Comparison of ENCODE assay signal across 6 worm cellular contexts in the genomic region with DNA sequence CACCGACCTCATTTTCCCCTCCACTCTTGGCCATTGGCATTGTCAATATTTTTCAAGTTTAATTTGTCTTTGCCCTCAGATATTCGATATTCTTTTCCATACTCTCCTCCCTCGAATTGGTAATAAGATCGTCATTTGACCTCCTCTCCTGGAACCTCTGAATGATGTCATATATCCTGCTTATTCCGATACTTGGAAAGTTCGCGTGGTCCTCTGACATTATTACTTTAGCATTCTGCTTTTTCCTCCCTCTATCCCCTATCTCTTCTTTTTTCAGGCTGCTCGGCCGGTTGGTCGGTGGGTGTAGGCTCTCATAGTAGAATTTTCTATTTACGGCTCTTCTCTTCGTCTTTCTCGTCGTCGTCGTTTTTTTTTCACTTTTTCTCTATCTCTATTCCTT.
TF ChIP-seq lines count a peak whose summit lies in the region.

No protein-coding gene starts in this region.

TF ChIP-seq in whole organism, L1 larva, 84 proteins besides CTCF, POLR2A, EP300 and RAD21 (continues in another document):
- peak; percentile 64 for TF ChIP-seq fkh-8 (tag; optimal IDR thresholded peaks at IDR 0.05; lab: Kevin White, UChicago)
- no peak for TF ChIP-seq mef-2 (tag; optimal IDR thresholded peaks at IDR 0.05; lab: Kevin White, UChicago)
- TF ChIP-seq lin-14 (GFP tag; optimal IDR thresholded peaks at IDR 0.05; lab: Kevin White, UChicago) = peak; percentile 85
- TF ChIP-seq tbx-2 (tag; optimal IDR thresholded peaks at IDR 0.05; lab: Kevin White, UChicago) = peak; percentile 54
- TF ChIP-seq egl-13 (tag; optimal IDR thresholded peaks at IDR 0.05; lab: Kevin White, UChicago) = peak; percentile 83
- TF ChIP-seq C04F5.9 (tag; optimal IDR thresholded peaks at IDR 0.05; lab: Kevin White, UChicago) = no peak
- no peak for TF ChIP-seq ceh-88 (GFP tag; IDR thresholded peaks at IDR 0.05; lab: Robert Waterston, UW)
- no peak for TF ChIP-seq snu-23 (GFP tag; optimal IDR thresholded peaks at IDR 0.05; lab: Kevin White, UChicago)
- TF ChIP-seq lin-15B (tag; optimal IDR thresholded peaks at IDR 0.05; lab: Kevin White, UChicago) = no peak
- TF ChIP-seq dsc-1 (tag; optimal IDR thresholded peaks at IDR 0.05; lab: Kevin White, UChicago) = peak; percentile 5
- TF ChIP-seq elt-3 (tag; optimal IDR thresholded peaks at IDR 0.05; lab: Kevin White, UChicago) = no peak
- no peak for TF ChIP-seq unc-130 (tag; optimal IDR thresholded peaks at IDR 0.05; lab: Kevin White, UChicago)
- no peak for TF ChIP-seq efl-1 (optimal IDR thresholded peaks at IDR 0.05; lab: Kevin White, UChicago)
- TF ChIP-seq efl-1 (GFP tag; optimal IDR thresholded peaks at IDR 0.05 in 1 of 2; lab: Kevin White, UChicago) = no peak
- peak; percentile 81 for TF ChIP-seq nhr-71 (tag; optimal IDR thresholded peaks at IDR 0.05; lab: Kevin White, UChicago)

TF ChIP-seq in whole organism, L2 larva, 48 proteins besides CTCF, POLR2A, EP300 and RAD21 (continues in another document):
- no peak for TF ChIP-seq sma-3 (GFP tag; optimal IDR thresholded peaks at IDR 0.05; lab: Kevin White, UChicago)
- peak; percentile 34 for TF ChIP-seq unc-55 (GFP tag; optimal IDR thresholded peaks at IDR 0.05; lab: Kevin White, UChicago)
- TF ChIP-seq sem-4 (tag; optimal IDR thresholded peaks at IDR 0.05; lab: Kevin White, UChicago) = peak; percentile 42
- TF ChIP-seq nhr-129 (tag; optimal IDR thresholded peaks at IDR 0.05; lab: Kevin White, UChicago) = peak; percentile 30
- no peak for TF ChIP-seq ceh-16 (tag; optimal IDR thresholded peaks at IDR 0.05; lab: Kevin White, UChicago)
- peak; percentile 33 for TF ChIP-seq crh-2 (tag; optimal IDR thresholded peaks at IDR 0.05; lab: Kevin White, UChicago)
- TF ChIP-seq C34F6.9 (tag; optimal IDR thresholded peaks at IDR 0.05; lab: Kevin White, UChicago) = peak; percentile 66
- peak in 1 of 2 experiments; percentile 43 for TF ChIP-seq lsy-2 (tag; optimal IDR thresholded peaks at IDR 0.05; lab: Kevin White, UChicago)
- TF ChIP-seq ama-1 (optimal IDR thresholded peaks at IDR 0.05; lab: Kevin White, UChicago) = peak; percentile 27
- TF ChIP-seq mab-5 (tag; optimal IDR thresholded peaks at IDR 0.05; lab: Kevin White, UChicago) = no peak
- TF ChIP-seq nhr-6 (tag; optimal IDR thresholded peaks at IDR 0.05; lab: Kevin White, UChicago) = peak; percentile 18
- peak; percentile 52 for TF ChIP-seq sma-9 (GFP tag; optimal IDR thresholded peaks at IDR 0.05; lab: Kevin White, UChicago)
- TF ChIP-seq sma-9 (tag; optimal IDR thresholded peaks at IDR 0.05; lab: Kevin White, UChicago) = no peak
- TF ChIP-seq zag-1 (tag; optimal IDR thresholded peaks at IDR 0.05; lab: Kevin White, UChicago) = peak; percentile 65
- TF ChIP-seq lin-13 (GFP tag; optimal IDR thresholded peaks at IDR 0.05; lab: Kevin White, UChicago) = no peak

TF ChIP-seq in whole organism, L3 larva, 47 proteins besides CTCF, POLR2A, EP300 and RAD21:
- TF ChIP-seq nhr-237 (tag; optimal IDR thresholded peaks at IDR 0.05; lab: Kevin White, UChicago) = no peak
- TF ChIP-seq ceh-28 (tag; optimal IDR thresholded peaks at IDR 0.05; lab: Kevin White, UChicago) = no peak
- peak; percentile 36 for TF ChIP-seq fkh-10 (GFP tag; optimal IDR thresholded peaks at IDR 0.05; lab: Kevin White, UChicago)
- peak; percentile 20 for TF ChIP-seq nfya-1 (tag; optimal IDR thresholded peaks at IDR 0.05; lab: Kevin White, UChicago; ENCODE audit: insufficient read depth)
- no peak for TF ChIP-seq lin-15B (tag; optimal IDR thresholded peaks at IDR 0.05; lab: Kevin White, UChicago)
- peak; percentile 34 for TF ChIP-seq tbx-2 (tag; optimal IDR thresholded peaks at IDR 0.05; lab: Kevin White, UChicago)

TF ChIP-seq in whole organism, L4 larva, 104 proteins besides CTCF, POLR2A, EP300 and RAD21 (continues in another document):
- TF ChIP-seq ctbp-1 (GFP tag; IDR thresholded peaks at IDR 0.05; lab: Robert Waterston, UW) (peak; percentile 57; the same call in 1 of the 2 replicates), rbr-2 (tag; optimal IDR thresholded peaks at IDR 0.05; lab: Kevin White, UChicago) (peak; percentile 39), lsy-2 (tag; optimal IDR thresholded peaks at IDR 0.05; lab: Kevin White, UChicago) (peak in 1 of 2 experiments; percentile 12), ZK546.5 (tag; optimal IDR thresholded peaks at IDR 0.05; lab: Kevin White, UChicago) (no peak), daf-16 (GFP tag; optimal IDR thresholded peaks at IDR 0.05; lab: Kevin White, UChicago) (no peak), daf-16 (tag; optimal IDR thresholded peaks at IDR 0.05; lab: Kevin White, UChicago) (no peak), F37D6.2 (tag; optimal IDR thresholded peaks at IDR 0.05; lab: Kevin White, UChicago) (peak; percentile 6), zip-11 (GFP tag; IDR thresholded peaks at IDR 0.05; lab: Robert Waterston, UW) (no peak), hlh-30 (tag; optimal IDR thresholded peaks at IDR 0.05; lab: Kevin White, UChicago; ENCODE audit: insufficient read depth) (peak; percentile 23), nhr-102 (tag; optimal IDR thresholded peaks at IDR 0.05; lab: Kevin White, UChicago) (no peak), ceh-20 (GFP tag; IDR thresholded peaks at IDR 0.05; lab: Robert Waterston, UW) (no peak), lin-29 (GFP tag; IDR thresholded peaks at IDR 0.05; lab: Robert Waterston, UW) (no peak), unc-130 (GFP tag; optimal IDR thresholded peaks at IDR 0.05; lab: Kevin White, UChicago) (no peak), saeg-2 (GFP tag; IDR thresholded peaks at IDR 0.05; lab: Robert Waterston, UW) (no peak), zag-1 (tag; optimal IDR thresholded peaks at IDR 0.05; lab: Kevin White, UChicago) (peak; percentile 12), mep-1 (tag; optimal IDR thresholded peaks at IDR 0.05; lab: Kevin White, UChicago) (peak; percentile 32), mdl-1 (tag; optimal IDR thresholded peaks at IDR 0.05; lab: Kevin White, UChicago) (peak in 1 of 2 experiments; percentile 5), aha-1 (tag; lab: Kevin White, UChicago) (peak; percentile 94), gei-8 (GFP tag; optimal IDR thresholded peaks at IDR 0.05; lab: Kevin White, UChicago) (no peak)

TF ChIP-seq in whole organism, late embryonic, 69 proteins besides CTCF, POLR2A, EP300 and RAD21:
- TF ChIP-seq unc-42 (tag; optimal IDR thresholded peaks at IDR 0.05; lab: Kevin White, UChicago) (peak; percentile 67), gmeb-2 (tag; optimal IDR thresholded peaks at IDR 0.05; lab: Kevin White, UChicago) (no peak)

TF ChIP-seq in whole organism, young adult, 124 proteins besides CTCF, POLR2A, EP300 and RAD21:
- TF ChIP-seq repo-1 (tag; optimal IDR thresholded peaks at IDR 0.05; lab: Kevin White, UChicago) = no peak
- no peak for TF ChIP-seq C17E4.6 (GFP tag; IDR thresholded peaks at IDR 0.05; lab: Robert Waterston, UW)
- no peak for TF ChIP-seq aptf-2 (GFP tag; conservative IDR thresholded peaks at IDR 0.05; lab: Robert Waterston, UW)
- TF ChIP-seq egrh-3 (GFP tag; IDR thresholded peaks at IDR 0.05; lab: Robert Waterston, UW) = no peak
- TF ChIP-seq pbrm-1 (GFP tag; IDR thresholded peaks at IDR 0.05; lab: Robert Waterston, UW) = no peak
- peak; percentile 29 for TF ChIP-seq chd-7 (tag; optimal IDR thresholded peaks at IDR 0.05; lab: Kevin White, UChicago)
- TF ChIP-seq zim-3 (tag; optimal IDR thresholded peaks at IDR 0.05; lab: Kevin White, UChicago) = no peak
- TF ChIP-seq atf-7 (tag; optimal IDR thresholded peaks at IDR 0.05; lab: Kevin White, UChicago) = peak; percentile 6
- TF ChIP-seq nfya-1 (tag; optimal IDR thresholded peaks at IDR 0.05; lab: Kevin White, UChicago; ENCODE audit: borderline replicate concordance, insufficient read depth) = no peak
- no peak for TF ChIP-seq lsl-1 (GFP tag; optimal IDR thresholded peaks at IDR 0.05; lab: Kevin White, UChicago)
- TF ChIP-seq Y53F4B.3 (GFP tag; IDR thresholded peaks at IDR 0.05; lab: Robert Waterston, UW) = no peak
- no peak for TF ChIP-seq ama-1 (optimal IDR thresholded peaks at IDR 0.05; lab: Kevin White, UChicago)
- TF ChIP-seq ama-1 (GFP tag; optimal IDR thresholded peaks at IDR 0.05; lab: Kevin White, UChicago) = no peak
- TF ChIP-seq lin-40 (tag; optimal IDR thresholded peaks at IDR 0.05; lab: Kevin White, UChicago) = no peak
